Fruit fly (Drosophila melanogaster): Measurements from ENCODE around the gene CG9289.

dm6 chr2L:8692426-8693180, 8.4 kb upstream of the CG9289 start:
- TF ChIP-seq Crg-1 (GFP tag; optimal IDR thresholded peaks at IDR 0.05), result peak; percentile 57
- TF ChIP-seq CG1620 (GFP tag; optimal IDR thresholded peaks at IDR 0.05), result no peak
- TF ChIP-seq toe (GFP tag; optimal IDR thresholded peaks at IDR 0.05), result no peak
- no peak for TF ChIP-seq CG14711 (tag; optimal IDR thresholded peaks at IDR 0.05)
- peak; percentile 98 to 99 for TF ChIP-seq cnc (optimal IDR thresholded peaks at IDR 0.05)
- TF ChIP-seq ovo (GFP tag; optimal IDR thresholded peaks at IDR 0.05), result no peak

All from whole organism, adult.